Worm (Caenorhabditis elegans): ENCODE measurements around the gene B0281.1.

ce11 chrII:2298742-2299141 is 14.1 kb upstream of the B0281.1 start, which contains the start of gene B0281.4:
- TF ChIP-seq cog-1 (tag; optimal IDR thresholded peaks at IDR 0.05) (no peak), klf-2 (GFP tag; conservative IDR thresholded peaks at IDR 0.05) (no peak)
